Worm (Caenorhabditis elegans) whole organism, mixed stage, embryonic: ENCODE data around the gene C50C3.1.

ENCODE experiments used
- M03D4.4 ChIP-seq: sonication (generic microtip); optimal IDR thresholded peaks from 2 replicates; lab custom pipeline; 2017; ENCODE audit warnings: mild to moderate bottlenecking, missing genetic modification characterization, missing compliant biosample characterization
- bed-3 ChIP-seq: fragments of 200-800 bp; sonication (Bioruptor generic); optimal IDR thresholded peaks from 3 replicates; lab custom pipeline; 2018; ENCODE audit warnings: mild to moderate bottlenecking, missing genetic modification characterization, moderate library complexity, missing compliant biosample characterization
- blmp-1 ChIP-seq: fragments of 150-350 bp; optimal IDR thresholded peaks from 2 replicates; lab custom pipeline; 2014; ENCODE audit warnings: missing biosample characterization, missing genetic modification characterization
- ceh-39 ChIP-seq: fragments of 150-350 bp; optimal IDR thresholded peaks from 2 replicates; lab custom pipeline; 2014; ENCODE audit warnings: missing biosample characterization, missing genetic modification characterization
- ceh-43 ChIP-seq: fragments of 200-800 bp; sonication (Bioruptor generic); optimal IDR thresholded peaks from 2 replicates; lab custom pipeline; 2018; ENCODE audit warnings: mild to moderate bottlenecking, missing genetic modification characterization, moderate library complexity, missing compliant biosample characterization
- ceh-83 ChIP-seq: fragments of 200-800 bp; sonication (Bioruptor generic); optimal IDR thresholded peaks from 2 replicates; lab custom pipeline; 2018; ENCODE audit warnings: mild to moderate bottlenecking, missing genetic modification characterization, missing compliant biosample characterization
- ces-1 ChIP-seq: fragments of 150-350 bp; optimal IDR thresholded peaks from 2 replicates; lab custom pipeline; 2014; ENCODE audit warnings: missing biosample characterization, missing genetic modification reagents, missing genetic modification characterization
- cnd-1 ChIP-seq: fragments of 200-800 bp; sonication (Bioruptor generic); optimal IDR thresholded peaks from 2 replicates; lab custom pipeline; 2018; ENCODE audit warnings: mild to moderate bottlenecking, missing genetic modification characterization, missing compliant biosample characterization
- drap-1 ChIP-seq: fragments of 200-800 bp; sonication (Bioruptor generic); optimal IDR thresholded peaks from 3 replicates; lab custom pipeline; 2018; ENCODE audit warnings: mild to moderate bottlenecking, missing genetic modification characterization, missing compliant biosample characterization
- elt-1 ChIP-seq: sonication (generic microtip); optimal IDR thresholded peaks from 2 replicates; lab custom pipeline; 2017; ENCODE audit warnings: missing genetic modification characterization, mild to moderate bottlenecking, missing compliant biosample characterization, antibody characterized with exemption, moderate library complexity, borderline replicate concordance; ENCODE audit not compliant: insufficient read depth
- elt-3 ChIP-seq: fragments of 150-350 bp; optimal IDR thresholded peaks from 2 replicates; lab custom pipeline; 2014; ENCODE audit warnings: missing biosample characterization, missing genetic modification characterization
- flh-1 ChIP-seq: fragments of 200-800 bp; sonication (Bioruptor generic); optimal IDR thresholded peaks from 2 replicates; lab custom pipeline; 2018; ENCODE audit warnings: mild to moderate bottlenecking, missing genetic modification characterization, moderate library complexity, missing compliant biosample characterization
- ham-2 ChIP-seq: fragments of 200-800 bp; sonication (Bioruptor generic); optimal IDR thresholded peaks from 2 replicates; lab custom pipeline; 2018; ENCODE audit warnings: mild to moderate bottlenecking, missing genetic modification characterization, missing compliant biosample characterization
- hlh-1 ChIP-seq: fragments of 150-350 bp; optimal IDR thresholded peaks from 2 replicates; lab custom pipeline; 2014; ENCODE audit warnings: missing biosample characterization, missing genetic modification reagents, missing genetic modification characterization
- lin-13 ChIP-seq: fragments of 150-350 bp; optimal IDR thresholded peaks from 2 replicates; lab custom pipeline; 2014; ENCODE audit warnings: missing biosample characterization, missing genetic modification characterization
- lin-32 ChIP-seq: fragments of 200-800 bp; sonication (Bioruptor generic); optimal IDR thresholded peaks from 2 replicates; lab custom pipeline; 2018; ENCODE audit warnings: mild to moderate bottlenecking, missing genetic modification characterization, missing compliant biosample characterization
- lsy-2 ChIP-seq: fragments of 150-350 bp; optimal IDR thresholded peaks from 2 replicates; lab custom pipeline; 2014; ENCODE audit warnings: missing biosample characterization, missing genetic modification characterization
- mab-5 ChIP-seq: fragments of 150-350 bp; optimal IDR thresholded peaks from 2 replicates; lab custom pipeline; 2014; ENCODE audit warnings: missing biosample characterization, missing genetic modification characterization
- mep-1 ChIP-seq: fragments of 150-350 bp; optimal IDR thresholded peaks from 2 replicates; lab custom pipeline; 2017; ENCODE audit warnings: missing biosample characterization, missing genetic modification reagents, missing genetic modification characterization, inconsistent platforms
- mls-2 ChIP-seq: sonication (generic microtip); optimal IDR thresholded peaks from 2 replicates; lab custom pipeline; 2016; ENCODE audit warnings: mild to moderate bottlenecking, missing genetic modification characterization, moderate library complexity, missing compliant biosample characterization
- nhr-12 ChIP-seq: fragments of 150-350 bp; optimal IDR thresholded peaks from 2 replicates; lab custom pipeline; 2014; ENCODE audit warnings: missing biosample characterization, missing genetic modification characterization
- nhr-2 ChIP-seq: fragments of 150-350 bp; optimal IDR thresholded peaks from 2 replicates; lab custom pipeline; 2014; ENCODE audit warnings: missing biosample characterization, missing genetic modification characterization
- nhr-237 ChIP-seq: fragments of 150-350 bp; optimal IDR thresholded peaks from 2 replicates; lab custom pipeline; 2014; ENCODE audit warnings: missing biosample characterization, missing genetic modification characterization
- nhr-28 ChIP-seq: fragments of 150-350 bp; optimal IDR thresholded peaks from 2 replicates; lab custom pipeline; 2014; ENCODE audit warnings: missing biosample characterization, missing genetic modification characterization
- nhr-76 ChIP-seq: sonication (generic microtip); optimal IDR thresholded peaks from 2 replicates; lab custom pipeline; 2017; ENCODE audit warnings: missing biosample characterization, missing genetic modification characterization
- pha-4 ChIP-seq: fragments of 150-350 bp; optimal IDR thresholded peaks from 2 replicates; lab custom pipeline; 2018; ENCODE audit warnings: missing biosample characterization, missing genetic modification reagents, missing genetic modification characterization
- sem-2 ChIP-seq: fragments of 200-800 bp; sonication (Bioruptor generic); optimal IDR thresholded peaks from 2 replicates; lab custom pipeline; 2018; ENCODE audit warnings: mild to moderate bottlenecking, missing genetic modification characterization, missing compliant biosample characterization
- snpc-4 ChIP-seq: fragments of 150-350 bp; optimal IDR thresholded peaks from 2 replicates; lab custom pipeline; 2014; ENCODE audit warnings: missing biosample characterization, missing genetic modification characterization
- sptf-1 ChIP-seq: sonication (generic microtip); optimal IDR thresholded peaks from 2 replicates; lab custom pipeline; 2017; ENCODE audit warnings: mild to moderate bottlenecking, missing genetic modification characterization, moderate library complexity, missing compliant biosample characterization
- tbx-8 ChIP-seq: fragments of 200-800 bp; sonication (Bioruptor generic); optimal IDR thresholded peaks from 2 replicates; lab custom pipeline; 2018; ENCODE audit warnings: mild to moderate bottlenecking, missing genetic modification characterization, moderate library complexity, missing compliant biosample characterization
- unc-120 ChIP-seq: sonication (generic microtip); optimal IDR thresholded peaks from 2 replicates; lab custom pipeline; 2017; ENCODE audit warnings: missing genetic modification characterization, missing compliant biosample characterization; ENCODE audit not compliant: poor library complexity, severe bottlenecking
- unc-39 ChIP-seq: fragments of 150-350 bp; optimal IDR thresholded peaks from 2 replicates; lab custom pipeline; 2014; ENCODE audit warnings: missing biosample characterization, missing genetic modification characterization
- unc-62 ChIP-seq: fragments of 150-350 bp; optimal IDR thresholded peaks from 2 replicates; lab custom pipeline; 2014; ENCODE audit warnings: missing biosample characterization, missing genetic modification reagents, missing genetic modification characterization
- zip-8 ChIP-seq: fragments of 150-350 bp; optimal IDR thresholded peaks from 2 replicates; lab custom pipeline; 2014; ENCODE audit warnings: missing biosample characterization, missing genetic modification characterization
- ztf-11 ChIP-seq: fragments of 150-350 bp; optimal IDR thresholded peaks from 2 replicates; lab custom pipeline; 2014; ENCODE audit warnings: missing biosample characterization, missing genetic modification characterization

Gene C50C3.1

DNA sequence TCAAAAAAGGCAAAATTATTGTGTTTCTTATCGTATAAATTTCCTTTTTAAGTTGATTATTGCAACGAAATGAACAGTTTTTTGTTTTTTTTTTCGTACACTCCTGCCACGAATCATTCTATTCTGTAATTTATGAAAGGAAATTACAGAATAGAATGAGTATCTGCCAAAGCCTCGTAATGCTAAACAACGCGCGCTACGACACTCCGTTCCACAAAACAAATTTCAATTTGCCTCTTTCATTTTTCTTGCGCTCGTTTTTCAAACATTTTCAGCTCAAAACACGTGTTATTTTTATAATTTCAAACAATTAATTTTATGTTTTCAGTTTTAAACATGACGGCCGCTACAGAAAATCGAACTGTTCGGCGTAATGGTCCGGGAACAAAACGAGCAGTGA is 33.0 kb downstream of the C50C3.1 start, which contains the start of gene mob-4:
Gene mob-4, plus strand, starts transcription at position 329 of the 400 bp plus-strand sequence.
- TF ChIP-seq flh-1 = no peak
- TF ChIP-seq ces-1 (GFP tag; lab: Kevin White, UChicago) = no peak
- TF ChIP-seq, all 35 proteins: peak for 0

DNA sequence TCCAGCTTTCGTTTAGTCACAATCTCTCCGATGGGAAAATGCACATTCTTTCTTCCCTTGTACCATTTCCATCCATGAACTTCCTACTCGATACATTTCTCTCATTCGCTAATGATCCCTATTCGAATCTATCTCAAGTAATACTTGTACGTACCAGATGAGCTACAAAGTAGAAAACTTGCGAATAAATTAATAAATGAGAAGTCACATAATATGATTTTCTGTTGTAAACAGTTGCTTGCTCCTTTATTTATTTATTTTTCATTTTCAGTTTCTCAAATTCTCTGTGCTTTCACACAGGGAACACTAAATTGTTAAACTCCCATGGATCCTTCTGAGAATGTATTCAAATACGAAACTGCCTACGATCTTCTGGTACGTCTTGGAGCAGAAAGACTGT is 34.4 kb downstream of the C50C3.1 start, which contains the start of gene rfs-1:
Gene rfs-1, plus strand, starts transcription at position 301 of the 400 bp plus-strand sequence.
- TF ChIP-seq ces-1 (GFP tag; lab: Kevin White, UChicago) (no peak), sem-2 (GFP tag; lab: Kevin White, UChicago) (no peak), drap-1 (no peak), ham-2 (GFP tag; lab: Kevin White, UChicago) (no peak), ztf-11 (tag; lab: Kevin White, UChicago) (no peak), cnd-1 (no peak), unc-120 (no peak), bed-3 (GFP tag; lab: Kevin White, UChicago) (no peak), nhr-76 (tag; lab: Kevin White, UChicago) (no peak), pha-4 (tag; lab: Kevin White, UChicago) (no peak), mls-2 (tag; lab: Kevin White, UChicago) (no peak), mab-5 (tag; lab: Kevin White, UChicago) (no peak), snpc-4 (no peak), unc-62 (GFP tag; lab: Kevin White, UChicago) (no peak), lin-13 (tag; lab: Kevin White, UChicago) (no peak), lsy-2 (tag; lab: Kevin White, UChicago) (no peak), ceh-43 (no peak), nhr-237 (no peak)

DNA sequence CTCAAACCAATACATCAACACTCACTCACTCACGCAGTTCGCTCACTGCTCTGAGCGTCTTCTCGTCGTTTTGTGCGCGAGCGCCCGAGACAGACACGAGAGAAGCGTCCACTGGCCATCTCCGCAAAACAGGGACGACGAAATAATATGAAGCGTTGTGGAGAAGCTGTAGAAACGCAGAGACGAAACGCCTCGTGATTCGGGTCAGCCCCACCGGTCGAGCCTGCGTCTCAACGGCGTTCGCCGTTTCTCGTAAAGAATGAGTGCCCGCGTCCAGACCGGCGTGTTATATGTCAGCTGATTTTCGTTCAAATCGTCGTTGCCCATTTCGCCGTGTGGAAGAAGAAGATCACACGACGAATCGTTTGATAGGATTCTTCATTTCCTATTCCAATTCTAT is 35.7 kb downstream of the C50C3.1 start, which contains the start of gene fbxl-1:
Gene fbxl-1, plus strand, starts transcription at position 320 of the 400 bp plus-strand sequence.
- TF ChIP-seq drap-1 = peak; percentile 34
- peak; percentile 33 for TF ChIP-seq ham-2 (GFP tag; lab: Kevin White, UChicago)
- TF ChIP-seq nhr-28 (tag; lab: Kevin White, UChicago) = no peak
- TF ChIP-seq mls-2 (tag; lab: Kevin White, UChicago) = peak; percentile 35
- TF ChIP-seq pha-4 (tag; lab: Kevin White, UChicago) = no peak
- peak; percentile 71 for TF ChIP-seq unc-120

ce11 chrIII:8228916-8229315 is 37.1 kb downstream of the C50C3.1 start:
- no peak for TF ChIP-seq mab-5 (tag; lab: Kevin White, UChicago)
- TF ChIP-seq nhr-28 (tag; lab: Kevin White, UChicago) = no peak
- TF ChIP-seq ceh-43 = no peak
- TF ChIP-seq ham-2 (GFP tag; lab: Kevin White, UChicago) = no peak
- no peak for TF ChIP-seq lin-32 (GFP tag; lab: Kevin White, UChicago)
- TF ChIP-seq snpc-4 = no peak
- TF ChIP-seq sem-2 (GFP tag; lab: Kevin White, UChicago) = no peak

DNA sequence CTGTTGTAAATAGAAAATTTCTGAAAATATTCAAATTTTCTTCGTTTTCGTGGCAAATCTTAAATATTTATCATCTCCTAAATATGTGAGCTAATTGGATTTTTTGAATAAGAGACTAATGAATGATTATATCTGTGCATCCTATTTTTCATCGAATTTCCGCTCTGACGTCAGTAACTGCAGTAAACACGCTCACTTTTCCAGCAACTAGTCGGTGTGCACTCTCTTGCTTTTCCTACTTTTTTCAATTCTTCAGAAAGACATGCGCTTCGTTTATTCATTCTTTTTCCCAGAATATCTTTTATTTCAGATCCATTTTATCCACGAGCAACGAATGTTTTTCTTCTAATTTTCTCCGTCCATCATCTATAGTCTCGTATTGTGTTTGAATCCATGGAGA is 37.7 kb downstream of the C50C3.1 start:
- TF ChIP-seq tbx-8 (GFP tag; lab: Kevin White, UChicago) = no peak
- TF ChIP-seq unc-39 = no peak
- no peak for TF ChIP-seq ceh-83 (GFP tag; lab: Kevin White, UChicago)
- TF ChIP-seq lsy-2 (tag; lab: Kevin White, UChicago) = no peak
- TF ChIP-seq mab-5 (tag; lab: Kevin White, UChicago) = no peak
- no peak for TF ChIP-seq ceh-43
- no peak for TF ChIP-seq mep-1 (tag; lab: Kevin White, UChicago)
- no peak for TF ChIP-seq nhr-2 (tag; lab: Kevin White, UChicago)
- no peak for TF ChIP-seq ham-2 (GFP tag; lab: Kevin White, UChicago)
- no peak for TF ChIP-seq unc-62 (GFP tag; lab: Kevin White, UChicago)
- TF ChIP-seq lin-32 (GFP tag; lab: Kevin White, UChicago) = no peak
- no peak for TF ChIP-seq snpc-4
- no peak for TF ChIP-seq blmp-1 (tag; lab: Kevin White, UChicago)
- no peak for TF ChIP-seq ztf-11 (tag; lab: Kevin White, UChicago)
- no peak for TF ChIP-seq nhr-237
- TF ChIP-seq elt-3 (tag; lab: Kevin White, UChicago) = no peak
- no peak for TF ChIP-seq sptf-1
- no peak for TF ChIP-seq pha-4 (tag; lab: Kevin White, UChicago)
- TF ChIP-seq nhr-76 (tag; lab: Kevin White, UChicago) = no peak

- TF ChIP-seq ceh-39 (tag; lab: Kevin White, UChicago) = no peak
- TF ChIP-seq hlh-1 = no peak
- no peak for TF ChIP-seq ham-2 (GFP tag; lab: Kevin White, UChicago)
- TF ChIP-seq mep-1 (tag; lab: Kevin White, UChicago) = no peak
- TF ChIP-seq elt-1 (tag; lab: Kevin White, UChicago) = no peak
- TF ChIP-seq pha-4 (tag; lab: Kevin White, UChicago) = no peak
- no peak for TF ChIP-seq unc-62 (GFP tag; lab: Kevin White, UChicago)
- no peak for TF ChIP-seq M03D4.4 (tag; lab: Kevin White, UChicago)
- TF ChIP-seq nhr-12 (tag; lab: Kevin White, UChicago) = no peak
- no peak for TF ChIP-seq nhr-28 (tag; lab: Kevin White, UChicago)
- no peak for TF ChIP-seq nhr-2 (tag; lab: Kevin White, UChicago)
- no peak for TF ChIP-seq flh-1
- no peak for TF ChIP-seq zip-8 (tag; lab: Kevin White, UChicago)
Measured at ce11 chrIII:8232634-8233033, 40.8 kb downstream of the C50C3.1 start, which contains the start of gene henn-1. Gene henn-1 (plus strand): TSS chrIII:8232651.
